Fruit fly (Drosophila melanogaster) whole organism, pupa: ENCODE measurements around the gene PGRP-LB.

ENCODE experiments used
- CG10348 ChIP-seq: fragments of 200-800 bp; sonication (Bioruptor generic); IDR thresholded peaks from 2 replicates; pipeline ENCODE4 v1.3.6; 2022; ENCODE audit warnings: missing biosample characterization, missing genetic modification characterization
- CG12605 ChIP-seq: fragments of 200-800 bp; sonication (Bioruptor generic); IDR thresholded peaks from 2 replicates; pipeline ENCODE4 v1.3.6; 2022; ENCODE audit warnings: missing biosample characterization, missing genetic modification characterization
- CG13204 ChIP-seq: fragments of 200-800 bp; sonication (Bioruptor generic); optimal IDR thresholded peaks from 2 replicates; lab custom pipeline; 2018; ENCODE audit warnings: missing biosample characterization, mild to moderate bottlenecking, missing genetic modification characterization, moderate library complexity
- CG14655 ChIP-seq: fragments of 200-800 bp; sonication (Bioruptor generic); optimal IDR thresholded peaks from 3 replicates; lab custom pipeline; 2017; ENCODE audit warnings: mild to moderate bottlenecking, missing biosample characterization, missing genetic modification reagents, missing genetic modification characterization
- CG15710 ChIP-seq: fragments of 200-800 bp; sonication (Bioruptor generic); optimal IDR thresholded peaks from 2 replicates; lab custom pipeline; 2018; ENCODE audit warnings: missing biosample characterization, mild to moderate bottlenecking, missing genetic modification characterization, moderate library complexity
- CG17806 ChIP-seq: fragments of 200-800 bp; sonication (Bioruptor generic); optimal IDR thresholded peaks from 2 replicates; lab custom pipeline; 2018; ENCODE audit warnings: missing biosample characterization, mild to moderate bottlenecking, missing genetic modification characterization, moderate library complexity
- CG32121 ChIP-seq: fragments of 200-800 bp; sonication (Bioruptor generic); IDR thresholded peaks from 2 replicates; pipeline ENCODE4 v1.3.6; 2022; ENCODE audit warnings: missing biosample characterization, missing genetic modification characterization
- CG34367 ChIP-seq: fragments of 200-800 bp; sonication (Bioruptor generic); optimal IDR thresholded peaks from 2 replicates; lab custom pipeline; 2018; ENCODE audit warnings: missing biosample characterization, mild to moderate bottlenecking, missing genetic modification characterization
- CG4496 ChIP-seq: fragments of 200-800 bp; sonication (Bioruptor generic); IDR thresholded peaks from 3 replicates; pipeline ENCODE4 v1.3.6; 2022; ENCODE audit warnings: missing biosample characterization, missing genetic modification characterization
- CG8159 ChIP-seq: fragments of 200-800 bp; sonication (Bioruptor generic); optimal IDR thresholded peaks from 3 replicates; lab custom pipeline; 2018; ENCODE audit warnings: missing biosample characterization, mild to moderate bottlenecking, missing genetic modification characterization, moderate library complexity
- CG8301 ChIP-seq: fragments of 200-800 bp; sonication (Bioruptor generic); optimal IDR thresholded peaks from 2 replicates; lab custom pipeline; 2018; ENCODE audit warnings: missing biosample characterization, mild to moderate bottlenecking, missing genetic modification characterization
- CG9948 ChIP-seq: fragments of 200-800 bp; sonication (Bioruptor generic); optimal IDR thresholded peaks from 2 replicates; lab custom pipeline; 2018; ENCODE audit warnings: missing biosample characterization, mild to moderate bottlenecking, missing genetic modification characterization, moderate library complexity
- D1 ChIP-seq: fragments of 200-800 bp; sonication (Bioruptor generic); optimal IDR thresholded peaks from 2 replicates; lab custom pipeline; 2018; ENCODE audit warnings: missing biosample characterization, mild to moderate bottlenecking, missing genetic modification characterization, moderate library complexity
- EcR ChIP-seq: fragments of 200-800 bp; sonication (Bioruptor generic); optimal IDR thresholded peaks from 3 replicates; lab custom pipeline; 2019; ENCODE audit warnings: missing biosample characterization, missing genetic modification characterization, mild to moderate bottlenecking, moderate library complexity, missing genetic modification reagents
- Ets98B ChIP-seq: fragments of 200-800 bp; sonication (Bioruptor generic); IDR thresholded peaks from 2 replicates; pipeline ENCODE4 v1.3.6; 2022; ENCODE audit warnings: missing biosample characterization, missing genetic modification characterization
- Pif1A ChIP-seq: fragments of 200-800 bp; sonication (Bioruptor generic); optimal IDR thresholded peaks from 3 replicates; lab custom pipeline; 2016; ENCODE audit warnings: missing biosample characterization, missing genetic modification characterization
- Pif1B ChIP-seq: fragments of 200-800 bp; sonication (Bioruptor generic); optimal IDR thresholded peaks from 3 replicates; lab custom pipeline; 2016; ENCODE audit warnings: missing biosample characterization, missing genetic modification characterization
- Snoo ChIP-seq: fragments of 200-800 bp; sonication (Bioruptor generic); optimal IDR thresholded peaks from 3 replicates; lab custom pipeline; 2017; ENCODE audit warnings: missing biosample characterization, mild to moderate bottlenecking, missing genetic modification characterization, inconsistent platforms
- fd96Ca ChIP-seq: fragments of 200-800 bp; sonication (Bioruptor generic); IDR thresholded peaks from 3 replicates; pipeline ENCODE4 v1.3.6; 2022; ENCODE audit warnings: missing biosample characterization, missing genetic modification characterization
- gl ChIP-seq: fragments of 200-800 bp; sonication (Bioruptor generic); optimal IDR thresholded peaks from 2 replicates; lab custom pipeline; 2018; ENCODE audit warnings: missing biosample characterization, mild to moderate bottlenecking, missing genetic modification characterization
- rn ChIP-seq: fragments of 200-800 bp; sonication (Bioruptor generic); IDR thresholded peaks from 2 replicates; pipeline ENCODE4 v1.3.6; 2022; ENCODE audit warnings: missing biosample characterization, missing genetic modification characterization

The PGRP-LB gene

dm6 chr3R:11451207-11451841 is 9.0 kb downstream of the PGRP-LB start, which contains the start of gene sals:
Gene sals, minus strand, starts transcription at chr3R:11451791.
- TF ChIP-seq CG13204 (no peak), Pif1A (GFP tag; lab: Kevin White, UChicago) (no peak), CG15710 (tag; lab: Kevin White, UChicago) (no peak), CG14655 (GFP tag; lab: Kevin White, UChicago) (no peak), CG34367 (tag; lab: Kevin White, UChicago) (no peak), D1 (no peak), CG4496 (GFP tag; lab: Robert Waterston, UW) (no peak), CG17806 (no peak), Ets98B (GFP tag; lab: Robert Waterston, UW) (no peak), EcR (GFP tag; lab: Kevin White, UChicago) (no peak), fd96Ca (no peak)

dm6 chr3R:11449688-11450087 is 10.7 kb downstream of the PGRP-LB start:
- peak; percentile 13 for TF ChIP-seq gl (tag; lab: Kevin White, UChicago)
- no peak for TF ChIP-seq CG34367 (tag; lab: Kevin White, UChicago)
- no peak for TF ChIP-seq Pif1B (GFP tag; lab: Kevin White, UChicago)
- TF ChIP-seq CG12605: 0 out of 2 replicates have a peak, but pooled peaks have one; percentile 14
- TF ChIP-seq Snoo: peak; percentile 6

- TF ChIP-seq fd96Ca: no peak
- no peak for TF ChIP-seq CG10348
- TF ChIP-seq CG13204: no peak
- no peak for TF ChIP-seq D1
- TF ChIP-seq Pif1A (GFP tag; lab: Kevin White, UChicago): no peak
- no peak for TF ChIP-seq EcR (GFP tag; lab: Kevin White, UChicago)
- TF ChIP-seq CG32121 (GFP tag; lab: Robert Waterston, UW): no peak
- TF ChIP-seq, all 21 proteins: peak for 0
These were observed 19.3 kb downstream of the PGRP-LB start for dm6 chr3R:11441038-11441437.

dm6 chr3R:11437528-11437927 is 22.8 kb downstream of the PGRP-LB start, which contains the start of gene CG17230:
Gene CG17230, plus strand, starts transcription at chr3R:11437785.
- TF ChIP-seq rn (GFP tag; lab: Robert Waterston, UW): no peak
- no peak for TF ChIP-seq CG8301
- no peak for TF ChIP-seq CG14655 (GFP tag; lab: Kevin White, UChicago)
- no peak for TF ChIP-seq CG12605
- no peak for TF ChIP-seq CG15710 (tag; lab: Kevin White, UChicago)
- no peak for TF ChIP-seq CG34367 (tag; lab: Kevin White, UChicago)
- no peak for TF ChIP-seq CG8159 (tag; lab: Kevin White, UChicago)
- TF ChIP-seq CG17806: no peak

dm6 chr3R:11435537-11436234 is 24.7 kb downstream of the PGRP-LB start, which contains the start of the genes Exd2 and CG5281:
Gene Exd2, minus strand, starts transcription at chr3R:11435703.
Gene CG5281, plus strand, starts transcription at chr3R:11435850.
- TF ChIP-seq gl (tag; lab: Kevin White, UChicago) (no peak), CG9948 (peak; percentile 6), CG10348 (no peak), CG13204 (no peak), fd96Ca (0 out of 3 replicates have a peak, but pooled peaks have one; percentile 10), CG15710 (tag; lab: Kevin White, UChicago) (peak; percentile 5), Pif1A (GFP tag; lab: Kevin White, UChicago) (no peak), CG8159 (tag; lab: Kevin White, UChicago) (peak; percentile 14), Pif1B (GFP tag; lab: Kevin White, UChicago) (no peak), EcR (GFP tag; lab: Kevin White, UChicago) (peak; percentile 80), CG4496 (GFP tag; lab: Robert Waterston, UW) (no peak)
- TF ChIP-seq, all 21 proteins: peak for 5

- TF ChIP-seq EcR (GFP tag; lab: Kevin White, UChicago): no peak
- no peak for TF ChIP-seq Pif1A (GFP tag; lab: Kevin White, UChicago)
- no peak for TF ChIP-seq CG13204
- no peak for TF ChIP-seq CG14655 (GFP tag; lab: Kevin White, UChicago)
- TF ChIP-seq CG34367 (tag; lab: Kevin White, UChicago): no peak
- no peak for TF ChIP-seq fd96Ca
- no peak for TF ChIP-seq D1
- TF ChIP-seq rn (GFP tag; lab: Robert Waterston, UW): no peak
- TF ChIP-seq gl (tag; lab: Kevin White, UChicago): no peak
- TF ChIP-seq CG17806: no peak
- TF ChIP-seq CG32121 (GFP tag; lab: Robert Waterston, UW): no peak
- no peak for TF ChIP-seq CG8159 (tag; lab: Kevin White, UChicago)
- no peak for TF ChIP-seq CG9948
- TF ChIP-seq CG15710 (tag; lab: Kevin White, UChicago): no peak
- no peak for TF ChIP-seq Ets98B (GFP tag; lab: Robert Waterston, UW)
- TF ChIP-seq CG12605: no peak
- no peak for TF ChIP-seq CG10348
- no peak for TF ChIP-seq Snoo
- TF ChIP-seq CG4496 (GFP tag; lab: Robert Waterston, UW): no peak
- TF ChIP-seq CG8301: no peak
These were observed 28.9 kb downstream of the PGRP-LB start, which contains the start of the genes RpL24-like and CG5276 for dm6 chr3R:11431395-11431977. Gene RpL24-like, minus strand, starts transcription at chr3R:11431582. Gene CG5276, plus strand, starts transcription at chr3R:11431738.
